Fruit fly (Drosophila melanogaster): ENCODE measurements around the gene CG42553.

The CG42553 gene

DNA sequence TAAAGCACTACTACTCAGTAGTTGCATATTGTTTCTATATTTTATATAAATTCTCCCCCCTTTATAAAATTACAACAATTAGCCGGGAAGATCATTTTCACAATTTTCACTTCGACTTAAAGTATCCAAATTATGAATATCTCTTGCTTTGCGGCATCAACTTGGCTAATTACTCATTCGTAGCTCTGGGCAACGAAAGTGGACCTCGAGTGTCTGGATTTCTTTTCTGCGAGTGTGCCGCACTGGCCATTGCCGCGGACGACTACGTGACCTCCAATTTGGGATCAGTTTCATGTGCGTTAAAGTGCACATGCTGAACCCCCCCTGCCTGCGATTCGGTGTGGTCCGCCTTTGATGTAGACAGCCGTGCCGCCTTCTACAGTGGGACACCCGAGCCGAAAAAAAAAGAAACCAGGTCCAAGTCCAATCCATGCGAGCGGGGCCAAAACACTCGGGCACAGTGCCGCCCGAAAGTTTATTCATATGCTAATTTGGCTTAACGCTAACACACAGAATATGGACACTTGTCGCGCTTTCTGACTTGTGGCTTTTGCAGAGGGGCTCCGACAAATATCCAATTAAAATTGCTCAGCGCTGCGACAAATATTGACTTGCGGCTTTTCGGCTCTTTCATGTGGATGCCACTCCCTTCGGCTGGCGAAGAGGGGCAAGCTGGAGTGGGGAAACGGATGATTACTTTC lies 15.3 kb upstream of the CG42553 start:
- TF ChIP-seq CTCF (optimal IDR thresholded peaks at IDR 0.05) (no peak), CG8478 (optimal IDR thresholded peaks at IDR 0.05) (no peak)

- no peak for TF ChIP-seq CTCF (optimal IDR thresholded peaks at IDR 0.05)
- TF ChIP-seq CG8478 (optimal IDR thresholded peaks at IDR 0.05), result no peak
Observed at dm6 chr3L:819297-819886, 14.5 kb upstream of the CG42553 start.

- TF ChIP-seq CTCF (optimal IDR thresholded peaks at IDR 0.05) (no peak), CG8478 (optimal IDR thresholded peaks at IDR 0.05) (no peak)
Observed at dm6 chr3L:820332-820731, 13.6 kb upstream of the CG42553 start.

- TF ChIP-seq CTCF (optimal IDR thresholded peaks at IDR 0.05), result no peak
- no peak for TF ChIP-seq CG8478 (optimal IDR thresholded peaks at IDR 0.05)
Observed at dm6 chr3L:820975-821598, 12.8 kb upstream of the CG42553 start.

dm6 chr3L:821951-822350 lies 11.9 kb upstream of the CG42553 start:
- TF ChIP-seq CG8478 (optimal IDR thresholded peaks at IDR 0.05), result no peak
- no peak for TF ChIP-seq CTCF (optimal IDR thresholded peaks at IDR 0.05)

- TF ChIP-seq CG8478 (optimal IDR thresholded peaks at IDR 0.05) (no peak), CTCF (optimal IDR thresholded peaks at IDR 0.05) (no peak)
Observed at dm6 chr3L:822619-823018, 11.3 kb upstream of the CG42553 start.

DNA sequence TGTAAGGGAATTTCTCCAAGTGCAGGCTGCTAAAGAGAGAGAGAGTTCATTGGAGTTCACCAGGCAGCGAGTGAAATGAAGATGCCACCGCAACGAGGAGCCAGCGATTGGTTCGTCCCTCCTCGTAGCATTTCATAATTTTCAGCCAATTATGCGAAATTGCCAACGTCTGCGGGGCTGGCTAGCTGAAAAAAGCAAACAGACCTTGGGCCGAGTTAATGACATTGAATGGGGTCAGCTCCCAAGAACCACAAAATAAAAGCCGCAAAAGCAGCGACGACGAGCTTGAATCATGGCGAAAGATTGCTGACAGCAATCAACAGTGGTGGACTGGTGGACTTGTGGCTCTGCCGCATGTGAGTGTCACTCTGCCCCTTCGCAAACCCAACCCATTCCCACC lies 10.3 kb upstream of the CG42553 start:
- TF ChIP-seq CG8478 (optimal IDR thresholded peaks at IDR 0.05), result no peak
- no peak for TF ChIP-seq CTCF (optimal IDR thresholded peaks at IDR 0.05)

dm6 chr3L:824444-824843 lies 9.4 kb upstream of the CG42553 start:
- no peak for TF ChIP-seq CTCF (optimal IDR thresholded peaks at IDR 0.05)
- TF ChIP-seq CG8478 (optimal IDR thresholded peaks at IDR 0.05), result no peak

DNA sequence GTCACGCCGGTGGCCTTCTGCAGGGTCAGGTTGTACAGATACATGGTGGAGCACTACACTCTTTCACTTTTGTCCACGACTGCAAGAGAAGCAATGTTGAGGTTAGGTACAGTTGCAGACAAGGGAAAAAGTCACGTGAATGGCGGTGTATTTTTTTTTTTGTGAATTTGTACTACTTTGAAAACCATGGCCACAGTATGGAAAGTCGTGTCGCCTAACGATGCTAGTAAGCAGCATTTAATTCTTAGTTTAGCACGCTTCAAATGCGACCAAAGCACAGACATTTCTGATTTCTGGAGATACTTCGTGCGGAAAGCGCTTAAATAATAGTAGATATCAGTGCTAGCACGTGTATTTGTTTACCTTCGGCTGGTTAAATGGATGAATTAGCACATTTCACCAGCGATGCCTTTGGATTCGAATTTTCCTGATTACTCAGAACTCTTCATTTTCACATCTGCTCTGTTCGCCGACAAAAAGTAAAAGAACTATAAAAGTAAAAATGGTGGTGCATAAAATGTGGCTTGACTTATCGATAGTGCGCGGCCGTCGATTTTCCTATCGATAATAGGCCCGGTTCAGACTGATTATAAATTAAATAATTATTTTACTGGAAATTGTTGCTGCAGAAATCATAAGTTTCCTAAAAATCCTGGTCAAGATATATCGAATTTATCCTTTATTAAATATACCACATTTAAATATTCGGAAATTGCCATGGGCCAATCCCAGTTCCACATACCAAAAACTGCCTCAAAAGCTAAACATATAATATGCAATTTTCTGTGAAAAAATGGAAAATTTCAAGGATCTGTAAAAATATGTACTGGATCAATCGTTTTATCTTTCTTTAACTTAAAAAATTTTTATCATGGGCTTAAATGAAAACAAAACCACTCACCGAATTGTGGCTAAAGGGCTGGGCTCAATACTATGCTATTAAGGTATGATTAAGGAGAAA lies 716 bp upstream of the CG42553 start, which contains the start of gene Sf3b3:
Sf3b3 (minus strand) TSS at position 489 of the 961 bp plus-strand sequence.
- TF ChIP-seq CTCF (optimal IDR thresholded peaks at IDR 0.05), result no peak
- TF ChIP-seq CG8478 (optimal IDR thresholded peaks at IDR 0.05), result no peak

- TF ChIP-seq CG8478 (optimal IDR thresholded peaks at IDR 0.05) (no peak), CTCF (optimal IDR thresholded peaks at IDR 0.05) (no peak)
Observed at dm6 chr3L:835455-836034, 1.7 kb downstream of the CG42553 start, which contains the start of gene CG42554. Gene CG42554, plus strand, starts transcription at chr3L:835683.

DNA sequence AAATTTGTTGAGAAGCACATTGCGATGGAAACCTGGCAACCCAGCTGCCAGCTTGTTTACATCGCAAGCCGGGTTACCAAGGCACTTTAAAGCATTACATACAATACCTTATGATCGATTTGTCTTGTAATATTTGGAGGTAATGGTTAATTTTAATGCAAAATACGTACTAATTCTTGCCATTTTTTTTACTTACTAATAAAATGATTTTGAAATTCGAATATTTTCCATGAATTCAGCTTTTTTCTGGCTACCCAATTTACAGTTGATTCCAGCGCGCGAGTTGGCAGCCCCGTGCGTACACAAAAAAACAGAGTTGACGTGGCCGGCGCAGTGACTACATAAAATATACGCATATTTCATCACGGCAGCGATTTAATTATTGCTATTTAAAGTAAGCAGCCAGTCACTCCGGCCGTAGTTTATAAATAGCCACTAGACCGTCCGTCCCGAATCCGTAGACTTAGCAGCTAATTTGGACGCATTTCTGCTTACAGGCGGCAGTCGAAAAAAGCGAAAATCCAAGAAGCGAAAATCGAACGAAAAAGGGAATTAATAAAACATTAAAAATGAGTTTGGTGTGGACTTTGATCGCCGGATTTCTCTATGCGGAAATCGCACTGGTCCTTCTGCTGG lies 3.8 kb downstream of the CG42553 start, which contains the start of the genes CG13901 and CG13887:
CG13901 (minus strand) TSS at position 270 of the 636 bp plus-strand sequence.
CG13887 (plus strand) TSS at position 310 of the 636 bp plus-strand sequence.
- TF ChIP-seq CG8478 (optimal IDR thresholded peaks at IDR 0.05) (no peak), CTCF (optimal IDR thresholded peaks at IDR 0.05) (peak in 1 of 2 experiments; percentile 2)

dm6 chr3L:841260-841659 lies 7.4 kb downstream of the CG42553 start, which contains the start of the genes JMJD5 and Gr61a:
Gene JMJD5, minus strand, starts transcription at chr3L:841360.
Gene Gr61a, plus strand, starts transcription at chr3L:841451.
- TF ChIP-seq CG8478 (optimal IDR thresholded peaks at IDR 0.05) (no peak), CTCF (optimal IDR thresholded peaks at IDR 0.05) (no peak)

dm6 chr3L:843626-844025 lies 9.7 kb downstream of the CG42553 start, which contains the start of gene Cep290:
Gene Cep290, plus strand, starts transcription at chr3L:843926.
- TF ChIP-seq CTCF (optimal IDR thresholded peaks at IDR 0.05), result no peak
- no peak for TF ChIP-seq CG8478 (optimal IDR thresholded peaks at IDR 0.05)

- TF ChIP-seq CTCF (optimal IDR thresholded peaks at IDR 0.05), result no peak
- TF ChIP-seq CG8478 (optimal IDR thresholded peaks at IDR 0.05), result no peak
Observed at dm6 chr3L:851061-851460, 17.2 kb downstream of the CG42553 start, which contains the start of gene Dci. Gene Dci, plus strand, starts transcription at chr3L:851346.
